Fruit fly (Drosophila melanogaster) whole organism, embryonic: ENCODE results near the gene CG16978.

Source experiments
- Atf6 ChIP-seq: fragments of 200-800 bp; sonication (Bioruptor generic); IDR thresholded peaks from 2 replicates; pipeline ENCODE4 v1.3.6; 2022; ENCODE audit warnings: missing biosample characterization, missing genetic modification characterization
- Bdp1 ChIP-seq: fragments of 200-800 bp; sonication (Bioruptor generic); optimal IDR thresholded peaks from 3 replicates; lab custom pipeline; 2016; ENCODE audit warnings: missing biosample characterization, missing genetic modification characterization
- CG10366 ChIP-seq: fragments of 200-800 bp; sonication (Bioruptor generic); IDR thresholded peaks from 2 replicates; pipeline ENCODE4 v1.3.6; 2022; ENCODE audit warnings: missing biosample characterization, missing genetic modification characterization
- CG11247 ChIP-seq: fragments of 200-800 bp; sonication (Bioruptor generic); IDR thresholded peaks from 2 replicates; pipeline ENCODE4 v1.3.6; 2022; ENCODE audit warnings: missing biosample characterization, missing genetic modification characterization
- CG11696 ChIP-seq: fragments of 200-800 bp; sonication (Bioruptor generic); IDR thresholded peaks from 2 replicates; pipeline ENCODE4 v1.3.6; 2022; ENCODE audit warnings: missing biosample characterization, missing genetic modification characterization
- CG12769 ChIP-seq: fragments of 200-800 bp; sonication (Bioruptor generic); optimal IDR thresholded peaks from 2 replicates; lab custom pipeline; 2019; ENCODE audit warnings: missing biosample characterization, mild to moderate bottlenecking, missing genetic modification characterization, moderate library complexity
- CG15269 ChIP-seq: fragments of 200-800 bp; sonication (Bioruptor generic); optimal IDR thresholded peaks from 2 replicates; lab custom pipeline; 2018; ENCODE audit warnings: missing biosample characterization, mild to moderate bottlenecking, missing genetic modification characterization, moderate library complexity
- CG16813 ChIP-seq: fragments of 200-800 bp; sonication (Bioruptor generic); IDR thresholded peaks from 3 replicates; pipeline ENCODE4 v1.3.6; 2022; ENCODE audit warnings: missing biosample characterization, missing genetic modification characterization; ENCODE audit not compliant: partially characterized antibody
- CG18619 ChIP-seq: fragments of 200-800 bp; sonication (Bioruptor generic); optimal IDR thresholded peaks from 3 replicates; lab custom pipeline; 2017; ENCODE audit warnings: missing biosample characterization, mild to moderate bottlenecking, missing genetic modification characterization
- CG2120 ChIP-seq: fragments of 200-800 bp; sonication (Bioruptor generic); optimal IDR thresholded peaks from 3 replicates; lab custom pipeline; 2016; ENCODE audit warnings: missing biosample characterization, missing genetic modification characterization
- CG2199 ChIP-seq: fragments of 200-800 bp; sonication (Bioruptor generic); IDR thresholded peaks from 3 replicates; pipeline ENCODE4 v1.3.6; 2022; ENCODE audit warnings: missing biosample characterization, missing genetic modification characterization
- CG2875 ChIP-seq: fragments of 200-800 bp; sonication (Bioruptor generic); optimal IDR thresholded peaks from 2 replicates; lab custom pipeline; 2017; ENCODE audit warnings: missing biosample characterization, mild to moderate bottlenecking, missing genetic modification characterization, missing genetic modification reagents
- CG31441 ChIP-seq: fragments of 200-800 bp; sonication (Bioruptor generic); IDR thresholded peaks from 2 replicates; pipeline ENCODE4 v1.3.6; 2022; ENCODE audit warnings: missing biosample characterization, missing genetic modification characterization
- CG32772 ChIP-seq: fragments of 200-800 bp; sonication (Bioruptor generic); IDR thresholded peaks from 2 replicates; pipeline ENCODE4 v1.3.6; 2022; ENCODE audit warnings: missing biosample characterization, missing genetic modification characterization
- CG7372 ChIP-seq: fragments of 200-800 bp; sonication (Bioruptor generic); IDR thresholded peaks from 2 replicates; pipeline ENCODE4 v1.3.6; 2022; ENCODE audit warnings: missing biosample characterization, missing genetic modification characterization
- CG8944 ChIP-seq: fragments of 200-800 bp; sonication (Bioruptor generic); optimal IDR thresholded peaks from 3 replicates; lab custom pipeline; 2016; ENCODE audit warnings: missing biosample characterization, missing genetic modification characterization
- D ChIP-seq, 2 experiments: fragments of 200-800 bp in 1 of 2; fragments of >200 bp in 1 of 2; sonication (Bioruptor generic) in 1 of 2; optimal IDR thresholded peaks; 2 replicates in 1 of 2; 3 replicates in 1 of 2; lab custom pipeline; 2017; ENCODE audit warnings: mild to moderate bottlenecking in 1 of 2, missing biosample characterization in 1 of 2, missing genetic modification characterization in 1 of 2, missing genetic modification reagents in 1 of 2
- Hr51 ChIP-seq, 2 experiments: fragments of 200-800 bp; sonication (Bioruptor generic); optimal IDR thresholded peaks; 2 replicates in 1 of 2; 3 replicates in 1 of 2; lab custom pipeline; 2016 to 2018; ENCODE audit warnings: missing biosample characterization in 2 of 2, missing genetic modification characterization in 2 of 2, mild to moderate bottlenecking in 1 of 2, moderate library complexity in 1 of 2
- NC2α ChIP-seq: fragments of 200-800 bp; sonication (Bioruptor generic); optimal IDR thresholded peaks from 2 replicates; lab custom pipeline; 2016; ENCODE audit warnings: missing biosample characterization, missing genetic modification characterization
- Nf-YB ChIP-seq: fragments of 200-800 bp; sonication (Bioruptor generic); optimal IDR thresholded peaks from 3 replicates; lab custom pipeline; 2019; ENCODE audit warnings: missing biosample characterization, mild to moderate bottlenecking, missing genetic modification characterization, moderate library complexity
- Oaz ChIP-seq: fragments of 200-800 bp; sonication (Bioruptor generic); IDR thresholded peaks from 2 replicates; pipeline ENCODE4 v1.3.6; 2022; ENCODE audit warnings: missing biosample characterization, missing genetic modification characterization
- Opbp ChIP-seq: fragments of 200-800 bp; sonication (Bioruptor generic); IDR thresholded peaks from 3 replicates; pipeline ENCODE4 v1.3.6; 2022; ENCODE audit warnings: missing biosample characterization, missing genetic modification characterization; ENCODE audit not compliant: partially characterized antibody
- Pdp1 ChIP-seq, 2 experiments: fragments of 200-800 bp; sonication (Bioruptor generic); optimal IDR thresholded peaks; 3 replicates each; lab custom pipeline; 2016; ENCODE audit warnings: missing biosample characterization in 2 of 2, missing genetic modification characterization in 2 of 2, mild to moderate bottlenecking in 1 of 2, moderate library complexity in 1 of 2
- Rfx ChIP-seq: fragments of 200-800 bp; sonication (Bioruptor generic); IDR thresholded peaks from 2 replicates; pipeline ENCODE4 v1.3.6; 2022; ENCODE audit warnings: missing biosample characterization, missing genetic modification characterization
- Sry-δ ChIP-seq: fragments of 200-800 bp; sonication (Bioruptor generic); optimal IDR thresholded peaks from 2 replicates; lab custom pipeline; 2016; ENCODE audit warnings: missing biosample characterization, missing genetic modification characterization
- Vsx1 ChIP-seq: fragments of 200-800 bp; sonication (Bioruptor generic); optimal IDR thresholded peaks from 2 replicates; lab custom pipeline; 2017; ENCODE audit warnings: missing biosample characterization, mild to moderate bottlenecking, missing genetic modification characterization, missing genetic modification reagents
- Xbp1 ChIP-seq: fragments of 200-800 bp; sonication (Bioruptor generic); optimal IDR thresholded peaks from 3 replicates; lab custom pipeline; 2016; ENCODE audit warnings: missing biosample characterization, mild to moderate bottlenecking, missing genetic modification characterization
- amos ChIP-seq: fragments of 200-800 bp; sonication (Bioruptor generic); IDR thresholded peaks from 2 replicates; pipeline ENCODE4 v1.3.6; 2022; ENCODE audit warnings: missing biosample characterization, missing genetic modification characterization; ENCODE audit not compliant: partially characterized antibody
- ash1 ChIP-seq: fragments of 200-800 bp; sonication (Bioruptor generic); optimal IDR thresholded peaks from 2 replicates; lab custom pipeline; 2018; ENCODE audit warnings: missing biosample characterization, mild to moderate bottlenecking, missing genetic modification characterization
- bigmax ChIP-seq: fragments of 200-800 bp; sonication (Bioruptor generic); optimal IDR thresholded peaks from 2 replicates; lab custom pipeline; 2018; ENCODE audit warnings: missing biosample characterization, mild to moderate bottlenecking, missing genetic modification characterization
- cg ChIP-seq: fragments of 200-800 bp; sonication (Bioruptor generic); optimal IDR thresholded peaks from 3 replicates; lab custom pipeline; 2019; ENCODE audit warnings: missing biosample characterization, mild to moderate bottlenecking, missing genetic modification characterization, moderate library complexity
- chn ChIP-seq: fragments of 200-800 bp; sonication (Bioruptor generic); optimal IDR thresholded peaks from 2 replicates; lab custom pipeline; 2016; ENCODE audit warnings: missing biosample characterization, missing genetic modification characterization
- crc ChIP-seq: fragments of 200-800 bp; sonication (Bioruptor generic); optimal IDR thresholded peaks from 2 replicates; lab custom pipeline; 2016; ENCODE audit warnings: missing biosample characterization, missing genetic modification characterization
- crol ChIP-seq: fragments of 200-800 bp; sonication (Bioruptor generic); IDR thresholded peaks from 2 replicates; pipeline ENCODE4 v1.3.6; 2022; ENCODE audit warnings: missing biosample characterization, missing genetic modification characterization
- eyg ChIP-seq: fragments of 200-800 bp; sonication (Bioruptor generic); optimal IDR thresholded peaks from 3 replicates; lab custom pipeline; 2016; ENCODE audit warnings: missing biosample characterization, missing genetic modification characterization
- fd64A ChIP-seq: fragments of 200-800 bp; sonication (Bioruptor generic); optimal IDR thresholded peaks from 3 replicates; lab custom pipeline; 2018; ENCODE audit warnings: missing biosample characterization, mild to moderate bottlenecking, missing genetic modification characterization
- gro ChIP-seq: fragments of 200-800 bp; sonication (Bioruptor generic); optimal IDR thresholded peaks from 2 replicates; lab custom pipeline; 2016; ENCODE audit warnings: missing biosample characterization, missing genetic modification characterization
- kni ChIP-seq: fragments of 200-800 bp; sonication (Bioruptor generic); optimal IDR thresholded peaks from 3 replicates; lab custom pipeline; 2017; ENCODE audit warnings: mild to moderate bottlenecking, missing biosample characterization, missing genetic modification reagents, missing genetic modification characterization
- lola ChIP-seq, 3 experiments: fragments of >200 bp in 2 of 3; fragments of 200-800 bp in 1 of 3; sonication (Bioruptor generic) in 1 of 3; optimal IDR thresholded peaks; 2 replicates each; lab custom pipeline; 2017 to 2019; ENCODE audit warnings: missing biosample characterization in 3 of 3, missing genetic modification characterization in 3 of 3, mild to moderate bottlenecking in 1 of 3, moderate library complexity in 1 of 3
- lov ChIP-seq, 2 experiments: fragments of 200-800 bp in 1 of 2; fragments of >200 bp in 1 of 2; sonication (Bioruptor generic) in 1 of 2; IDR thresholded peaks in 1 of 2; optimal IDR thresholded peaks in 1 of 2; 2 replicates in 1 of 2; 3 replicates in 1 of 2; pipeline versions ENCODE4 v1.3.6 to Lab custom; 2017 to 2022; ENCODE audit warnings: missing biosample characterization in 1 of 2, missing genetic modification characterization in 1 of 2
- pnt ChIP-seq: fragments of 200-800 bp; sonication (Bioruptor generic); optimal IDR thresholded peaks from 3 replicates; lab custom pipeline; 2016; ENCODE audit warnings: missing biosample characterization, missing genetic modification characterization
- pros ChIP-seq: fragments of 200-800 bp; sonication (Bioruptor generic); optimal IDR thresholded peaks from 3 replicates; lab custom pipeline; 2019; ENCODE audit warnings: missing biosample characterization, mild to moderate bottlenecking, missing genetic modification characterization, moderate library complexity
- sim ChIP-seq: fragments of 200-800 bp; sonication (Bioruptor generic); IDR thresholded peaks from 2 replicates; pipeline ENCODE4 v1.3.6; 2022; ENCODE audit warnings: missing biosample characterization, missing genetic modification characterization
- slou ChIP-seq: fragments of 200-800 bp; sonication (Bioruptor generic); optimal IDR thresholded peaks from 3 replicates; lab custom pipeline; 2016; ENCODE audit warnings: missing biosample characterization, missing genetic modification characterization
- sug ChIP-seq: fragments of 200-800 bp; optimal IDR thresholded peaks from 2 replicates; lab custom pipeline; 2019; ENCODE audit warnings: missing biosample characterization, mild to moderate bottlenecking, missing genetic modification characterization, moderate library complexity
- tup ChIP-seq: fragments of 200-800 bp; sonication (Bioruptor generic); optimal IDR thresholded peaks from 2 replicates; lab custom pipeline; 2016; ENCODE audit warnings: missing biosample characterization, mild to moderate bottlenecking, missing genetic modification characterization, moderate library complexity
- usp ChIP-seq: fragments of >200 bp; optimal IDR thresholded peaks from 2 replicates; lab custom pipeline; 2017; ENCODE audit warnings: missing biosample characterization, missing genetic modification characterization
- zen ChIP-seq: fragments of 200-800 bp; sonication (Bioruptor generic); optimal IDR thresholded peaks from 3 replicates; lab custom pipeline; 2018; ENCODE audit warnings: missing biosample characterization, mild to moderate bottlenecking, missing genetic modification characterization, moderate library complexity

The CG16978 gene

dm6 chr2L:13191894-13192293 lies 48.5 kb upstream of the CG16978 start, which contains the start of the genes CG16974 and Edem2 (continued):
- peak; percentile 66 for TF ChIP-seq tup (GFP tag; lab: Kevin White, UChicago)
- peak; percentile 45 for TF ChIP-seq Bdp1
- 0 out of 2 replicates have a peak, but pooled peaks have one; percentile 49 for TF ChIP-seq CG10366
- no peak for TF ChIP-seq amos (GFP tag; lab: Robert Waterston, UW)
- TF ChIP-seq crc (GFP tag; lab: Kevin White, UChicago): no peak
- TF ChIP-seq lola (GFP tag; optimal IDR thresholded peaks at IDR 0.05; lab: Kevin White, UChicago): peak in 1 of 3 experiments; percentile 66
- no peak for TF ChIP-seq Vsx1 (GFP tag; lab: Kevin White, UChicago)
- no peak for TF ChIP-seq bigmax (GFP tag; lab: Kevin White, UChicago)
- no peak for TF ChIP-seq NC2α (GFP tag; lab: Kevin White, UChicago)
- TF ChIP-seq CG2120 (GFP tag; lab: Kevin White, UChicago): peak; percentile 80
- TF ChIP-seq Atf6 (GFP tag; lab: Robert Waterston, UW): peak; percentile 70; the same call in 1 of the 2 replicates
- TF ChIP-seq gro (GFP tag; lab: Kevin White, UChicago): no peak
- peak; percentile 3 for TF ChIP-seq Sry-δ
- TF ChIP-seq pros (GFP tag; lab: Kevin White, UChicago): no peak
- no peak for TF ChIP-seq CG15269 (tag; lab: Kevin White, UChicago)
- TF ChIP-seq CG32772 (GFP tag; lab: Robert Waterston, UW): peak; percentile 85
- no peak for TF ChIP-seq ash1 (GFP tag; lab: Kevin White, UChicago)
- 0 out of 2 replicates have a peak, but pooled peaks have one; percentile 11 for TF ChIP-seq Oaz (GFP tag; lab: Robert Waterston, UW)
- peak; percentile 40 for TF ChIP-seq Nf-YB (GFP tag; lab: Kevin White, UChicago)
- TF ChIP-seq Hr51 (GFP tag; optimal IDR thresholded peaks at IDR 0.05; lab: Kevin White, UChicago): peak in 1 of 2 experiments; percentile 61
- TF ChIP-seq CG11696 (GFP tag; lab: Robert Waterston, UW): no peak
- TF ChIP-seq CG2875: no peak
- peak; percentile 68 for TF ChIP-seq chn (GFP tag; lab: Kevin White, UChicago)
- TF ChIP-seq Xbp1 (GFP tag; lab: Kevin White, UChicago): peak; percentile 85
- no peak for TF ChIP-seq CG31441 (GFP tag; lab: Robert Waterston, UW)
- no peak for TF ChIP-seq lov (optimal IDR thresholded peaks at IDR 0.05; lab: Kevin White, UChicago)
- no peak for TF ChIP-seq lov (GFP tag; IDR thresholded peaks at IDR 0.05; lab: Robert Waterston, UW)
- no peak for TF ChIP-seq eyg (GFP tag; lab: Kevin White, UChicago)
- TF ChIP-seq CG16813: no peak
- TF ChIP-seq sug (tag; lab: Kevin White, UChicago): no peak
- no peak for TF ChIP-seq kni (GFP tag; lab: Kevin White, UChicago)
- no peak for TF ChIP-seq CG2199 (GFP tag; lab: Robert Waterston, UW)
- TF ChIP-seq pnt: peak; percentile 27
- no peak for TF ChIP-seq CG18619 (GFP tag; lab: Kevin White, UChicago)
- TF ChIP-seq, all 482 proteins: peak for 217

DNA sequence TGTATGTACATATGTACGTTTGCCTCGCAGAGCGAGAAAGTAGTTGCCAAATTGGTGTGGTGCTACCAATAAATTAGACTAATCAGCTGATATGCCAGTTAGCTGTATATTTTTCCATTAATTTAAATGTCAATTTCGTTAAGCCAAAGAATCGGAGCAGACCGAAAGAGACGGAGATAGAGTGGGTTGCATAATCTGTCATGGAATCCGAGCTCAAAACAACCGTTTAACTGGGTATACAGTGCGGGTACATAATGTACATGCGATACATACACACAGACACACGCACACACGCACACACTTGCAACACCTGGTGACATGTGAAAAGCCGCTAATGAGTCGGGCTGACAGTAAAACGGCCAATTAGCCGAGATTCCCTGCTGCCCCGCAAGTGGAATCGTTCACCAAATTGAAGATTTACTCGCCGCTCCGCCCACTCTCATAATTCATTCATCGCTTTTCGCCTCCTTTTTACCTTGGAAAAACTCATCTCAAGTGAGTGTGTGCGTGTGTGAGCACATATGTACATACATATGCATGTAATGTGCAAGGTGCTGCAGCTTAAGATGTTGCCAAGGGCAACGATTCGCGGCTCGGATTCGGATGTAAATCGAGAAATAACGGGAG lies 47.7 kb upstream of the CG16978 start:
- no peak for TF ChIP-seq CG8944 (GFP tag; lab: Kevin White, UChicago)
- no peak for TF ChIP-seq crol (GFP tag; lab: Robert Waterston, UW)
- TF ChIP-seq Bdp1: no peak
- no peak for TF ChIP-seq usp
- TF ChIP-seq fd64A: no peak
- TF ChIP-seq sim (GFP tag; lab: Robert Waterston, UW): no peak
- TF ChIP-seq Opbp (GFP tag; lab: Robert Waterston, UW): no peak
- TF ChIP-seq Pdp1 (GFP tag; optimal IDR thresholded peaks at IDR 0.05; lab: Kevin White, UChicago): peak in 1 of 2 experiments; percentile 96
- peak; percentile 90 for TF ChIP-seq cg (GFP tag; lab: Kevin White, UChicago)
- 0 out of 2 replicates have a peak, but pooled peaks have one; percentile 18 for TF ChIP-seq Rfx (GFP tag; lab: Robert Waterston, UW)
- TF ChIP-seq CG11247 (GFP tag; lab: Robert Waterston, UW): no peak
- peak; percentile 42 for TF ChIP-seq zen (tag; lab: Kevin White, UChicago)
- no peak for TF ChIP-seq slou (GFP tag; lab: Kevin White, UChicago)
- TF ChIP-seq D (optimal IDR thresholded peaks at IDR 0.05; lab: Kevin White, UChicago): peak; percentile 37
- TF ChIP-seq D (GFP tag; optimal IDR thresholded peaks at IDR 0.05; lab: Kevin White, UChicago): no peak
- TF ChIP-seq CG7372: 0 out of 2 replicates have a peak, but pooled peaks have one; percentile 15
- no peak for TF ChIP-seq CG12769 (tag; lab: Kevin White, UChicago)
- TF ChIP-seq CG10366: no peak
